Worm (Caenorhabditis elegans) whole organism, mixed stage, embryonic: Measurements from ENCODE around the gene F07A11.4.

ENCODE experiments used
- M03D4.4 ChIP-seq: sonication (generic microtip); optimal IDR thresholded peaks from 2 replicates; lab custom pipeline; 2017; ENCODE audit warnings: mild to moderate bottlenecking, missing genetic modification characterization, missing compliant biosample characterization
- bed-3 ChIP-seq: fragments of 200-800 bp; sonication (Bioruptor generic); optimal IDR thresholded peaks from 3 replicates; lab custom pipeline; 2018; ENCODE audit warnings: mild to moderate bottlenecking, missing genetic modification characterization, moderate library complexity, missing compliant biosample characterization
- ceh-39 ChIP-seq: fragments of 150-350 bp; optimal IDR thresholded peaks from 2 replicates; lab custom pipeline; 2014; ENCODE audit warnings: missing biosample characterization, missing genetic modification characterization
- ceh-83 ChIP-seq: fragments of 200-800 bp; sonication (Bioruptor generic); optimal IDR thresholded peaks from 2 replicates; lab custom pipeline; 2018; ENCODE audit warnings: mild to moderate bottlenecking, missing genetic modification characterization, missing compliant biosample characterization
- ces-1 ChIP-seq: fragments of 150-350 bp; optimal IDR thresholded peaks from 2 replicates; lab custom pipeline; 2014; ENCODE audit warnings: missing biosample characterization, missing genetic modification reagents, missing genetic modification characterization
- cnd-1 ChIP-seq: fragments of 200-800 bp; sonication (Bioruptor generic); optimal IDR thresholded peaks from 2 replicates; lab custom pipeline; 2018; ENCODE audit warnings: mild to moderate bottlenecking, missing genetic modification characterization, missing compliant biosample characterization
- drap-1 ChIP-seq: fragments of 200-800 bp; sonication (Bioruptor generic); optimal IDR thresholded peaks from 3 replicates; lab custom pipeline; 2018; ENCODE audit warnings: mild to moderate bottlenecking, missing genetic modification characterization, missing compliant biosample characterization
- elt-1 ChIP-seq: sonication (generic microtip); optimal IDR thresholded peaks from 2 replicates; lab custom pipeline; 2017; ENCODE audit warnings: missing genetic modification characterization, mild to moderate bottlenecking, missing compliant biosample characterization, antibody characterized with exemption, moderate library complexity, borderline replicate concordance; ENCODE audit not compliant: insufficient read depth
- elt-3 ChIP-seq: fragments of 150-350 bp; optimal IDR thresholded peaks from 2 replicates; lab custom pipeline; 2014; ENCODE audit warnings: missing biosample characterization, missing genetic modification characterization
- flh-1 ChIP-seq: fragments of 200-800 bp; sonication (Bioruptor generic); optimal IDR thresholded peaks from 2 replicates; lab custom pipeline; 2018; ENCODE audit warnings: mild to moderate bottlenecking, missing genetic modification characterization, moderate library complexity, missing compliant biosample characterization
- hlh-1 ChIP-seq: fragments of 150-350 bp; optimal IDR thresholded peaks from 2 replicates; lab custom pipeline; 2014; ENCODE audit warnings: missing biosample characterization, missing genetic modification reagents, missing genetic modification characterization
- lin-13 ChIP-seq: fragments of 150-350 bp; optimal IDR thresholded peaks from 2 replicates; lab custom pipeline; 2014; ENCODE audit warnings: missing biosample characterization, missing genetic modification characterization
- lin-32 ChIP-seq: fragments of 200-800 bp; sonication (Bioruptor generic); optimal IDR thresholded peaks from 2 replicates; lab custom pipeline; 2018; ENCODE audit warnings: mild to moderate bottlenecking, missing genetic modification characterization, missing compliant biosample characterization
- lsy-2 ChIP-seq: fragments of 150-350 bp; optimal IDR thresholded peaks from 2 replicates; lab custom pipeline; 2014; ENCODE audit warnings: missing biosample characterization, missing genetic modification characterization
- mab-5 ChIP-seq: fragments of 150-350 bp; optimal IDR thresholded peaks from 2 replicates; lab custom pipeline; 2014; ENCODE audit warnings: missing biosample characterization, missing genetic modification characterization
- mep-1 ChIP-seq: fragments of 150-350 bp; optimal IDR thresholded peaks from 2 replicates; lab custom pipeline; 2017; ENCODE audit warnings: missing biosample characterization, missing genetic modification reagents, missing genetic modification characterization, inconsistent platforms
- mls-2 ChIP-seq: sonication (generic microtip); optimal IDR thresholded peaks from 2 replicates; lab custom pipeline; 2016; ENCODE audit warnings: mild to moderate bottlenecking, missing genetic modification characterization, moderate library complexity, missing compliant biosample characterization
- nhr-12 ChIP-seq: fragments of 150-350 bp; optimal IDR thresholded peaks from 2 replicates; lab custom pipeline; 2014; ENCODE audit warnings: missing biosample characterization, missing genetic modification characterization
- nhr-2 ChIP-seq: fragments of 150-350 bp; optimal IDR thresholded peaks from 2 replicates; lab custom pipeline; 2014; ENCODE audit warnings: missing biosample characterization, missing genetic modification characterization
- nhr-237 ChIP-seq: fragments of 150-350 bp; optimal IDR thresholded peaks from 2 replicates; lab custom pipeline; 2014; ENCODE audit warnings: missing biosample characterization, missing genetic modification characterization
- nhr-76 ChIP-seq: sonication (generic microtip); optimal IDR thresholded peaks from 2 replicates; lab custom pipeline; 2017; ENCODE audit warnings: missing biosample characterization, missing genetic modification characterization
- pha-4 ChIP-seq: fragments of 150-350 bp; optimal IDR thresholded peaks from 2 replicates; lab custom pipeline; 2018; ENCODE audit warnings: missing biosample characterization, missing genetic modification reagents, missing genetic modification characterization
- sem-2 ChIP-seq: fragments of 200-800 bp; sonication (Bioruptor generic); optimal IDR thresholded peaks from 2 replicates; lab custom pipeline; 2018; ENCODE audit warnings: mild to moderate bottlenecking, missing genetic modification characterization, missing compliant biosample characterization
- snpc-4 ChIP-seq: fragments of 150-350 bp; optimal IDR thresholded peaks from 2 replicates; lab custom pipeline; 2014; ENCODE audit warnings: missing biosample characterization, missing genetic modification characterization
- sptf-1 ChIP-seq: sonication (generic microtip); optimal IDR thresholded peaks from 2 replicates; lab custom pipeline; 2017; ENCODE audit warnings: mild to moderate bottlenecking, missing genetic modification characterization, moderate library complexity, missing compliant biosample characterization
- tbx-8 ChIP-seq: fragments of 200-800 bp; sonication (Bioruptor generic); optimal IDR thresholded peaks from 2 replicates; lab custom pipeline; 2018; ENCODE audit warnings: mild to moderate bottlenecking, missing genetic modification characterization, moderate library complexity, missing compliant biosample characterization
- unc-120 ChIP-seq: sonication (generic microtip); optimal IDR thresholded peaks from 2 replicates; lab custom pipeline; 2017; ENCODE audit warnings: missing genetic modification characterization, missing compliant biosample characterization; ENCODE audit not compliant: poor library complexity, severe bottlenecking
- unc-39 ChIP-seq: fragments of 150-350 bp; optimal IDR thresholded peaks from 2 replicates; lab custom pipeline; 2014; ENCODE audit warnings: missing biosample characterization, missing genetic modification characterization
- unc-62 ChIP-seq: fragments of 150-350 bp; optimal IDR thresholded peaks from 2 replicates; lab custom pipeline; 2014; ENCODE audit warnings: missing biosample characterization, missing genetic modification reagents, missing genetic modification characterization
- zip-8 ChIP-seq: fragments of 150-350 bp; optimal IDR thresholded peaks from 2 replicates; lab custom pipeline; 2014; ENCODE audit warnings: missing biosample characterization, missing genetic modification characterization
- ztf-11 ChIP-seq: fragments of 150-350 bp; optimal IDR thresholded peaks from 2 replicates; lab custom pipeline; 2014; ENCODE audit warnings: missing biosample characterization, missing genetic modification characterization

The F07A11.4 gene

DNA sequence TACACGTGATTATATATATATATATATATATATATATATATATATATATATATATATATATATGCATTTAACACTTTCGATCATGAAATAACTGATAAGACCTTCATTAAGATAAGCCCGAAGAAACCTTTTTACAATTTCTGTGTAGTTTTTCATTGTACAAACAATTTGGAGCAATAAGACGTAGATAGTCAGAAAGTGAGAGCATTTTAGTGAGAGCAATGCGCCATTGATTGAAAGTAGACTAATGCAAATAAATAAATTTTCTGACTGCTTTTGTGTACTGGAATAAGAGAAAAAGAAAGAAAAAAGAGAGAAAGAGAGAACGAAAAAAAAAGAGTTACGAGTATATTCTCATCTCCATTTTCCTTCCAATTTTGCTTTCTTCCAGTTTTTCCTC lies 3.8 kb downstream of the F07A11.4 start:
- TF ChIP-seq unc-120 (tag; lab: Kevin White, UChicago) = no peak
- TF ChIP-seq mls-2 = no peak
- TF ChIP-seq unc-62 (GFP tag; lab: Kevin White, UChicago) = no peak
- no peak for TF ChIP-seq nhr-12 (tag; lab: Kevin White, UChicago)
- no peak for TF ChIP-seq sptf-1 (tag; lab: Kevin White, UChicago)
- TF ChIP-seq nhr-237 = no peak
- no peak for TF ChIP-seq pha-4 (tag; lab: Kevin White, UChicago)
- no peak for TF ChIP-seq snpc-4 (tag; lab: Kevin White, UChicago)
- no peak for TF ChIP-seq cnd-1 (tag; lab: Kevin White, UChicago)
- TF ChIP-seq ceh-83 (GFP tag; lab: Kevin White, UChicago) = no peak
- no peak for TF ChIP-seq ztf-11 (tag; lab: Kevin White, UChicago)
- TF ChIP-seq ces-1 (GFP tag; lab: Kevin White, UChicago) = no peak
- TF ChIP-seq bed-3 (GFP tag; lab: Kevin White, UChicago) = no peak

DNA sequence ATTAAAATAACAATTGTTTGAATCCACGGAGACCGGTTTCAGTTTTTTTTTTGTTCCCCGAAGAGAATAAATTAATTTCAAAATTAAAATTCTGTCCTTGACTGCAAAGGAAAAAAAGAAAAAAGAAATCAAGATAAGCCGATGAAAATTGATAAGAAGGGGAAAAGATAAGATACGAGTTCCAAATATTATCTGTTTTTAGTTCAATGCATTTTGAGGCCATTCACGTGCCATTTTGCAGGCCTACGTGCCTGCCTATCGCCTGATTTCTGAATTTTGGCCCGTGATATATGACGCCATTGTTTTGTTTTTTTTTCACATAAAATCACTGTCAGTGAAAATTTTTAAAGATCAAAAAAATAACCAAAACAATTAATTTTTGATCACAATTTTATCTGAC lies 10.7 kb downstream of the F07A11.4 start:
- TF ChIP-seq pha-4 (tag; lab: Kevin White, UChicago) (no peak), elt-1 (tag; lab: Kevin White, UChicago) (peak; percentile 67), bed-3 (GFP tag; lab: Kevin White, UChicago) (no peak), nhr-76 (no peak), elt-3 (tag; lab: Kevin White, UChicago) (peak; percentile 26)

ce11 chrII:11612034-11612723 lies 11.4 kb downstream of the F07A11.4 start, which contains the start of gene F07A11.5:
Gene F07A11.5 (plus strand): TSS chrII:11612300.
- TF ChIP-seq nhr-2 (no peak), zip-8 (tag; lab: Kevin White, UChicago) (no peak)

- TF ChIP-seq hlh-1 (tag; lab: Kevin White, UChicago) (no peak), ces-1 (GFP tag; lab: Kevin White, UChicago) (peak; percentile 14), ceh-83 (GFP tag; lab: Kevin White, UChicago) (peak; percentile 35), nhr-76 (no peak)
- TF ChIP-seq, all 35 proteins: peak for 2
These were observed 13.5 kb downstream of the F07A11.4 start for ce11 chrII:11614103-11614857.

- TF ChIP-seq M03D4.4 (tag; lab: Kevin White, UChicago) = no peak
- TF ChIP-seq drap-1 (GFP tag; lab: Kevin White, UChicago) = no peak
- TF ChIP-seq nhr-12 (tag; lab: Kevin White, UChicago) = no peak
- TF ChIP-seq bed-3 (GFP tag; lab: Kevin White, UChicago) = no peak
- no peak for TF ChIP-seq lsy-2 (tag; lab: Kevin White, UChicago)
- TF ChIP-seq ztf-11 (tag; lab: Kevin White, UChicago) = no peak
- TF ChIP-seq lin-13 (tag; lab: Kevin White, UChicago) = no peak
- TF ChIP-seq mep-1 = no peak
- no peak for TF ChIP-seq unc-120 (tag; lab: Kevin White, UChicago)
- no peak for TF ChIP-seq mab-5 (tag; lab: Kevin White, UChicago)
- no peak for TF ChIP-seq tbx-8
- TF ChIP-seq lin-32 = no peak
- TF ChIP-seq nhr-76 = no peak
These were observed 15.6 kb downstream of the F07A11.4 start for ce11 chrII:11616333-11616942.

DNA sequence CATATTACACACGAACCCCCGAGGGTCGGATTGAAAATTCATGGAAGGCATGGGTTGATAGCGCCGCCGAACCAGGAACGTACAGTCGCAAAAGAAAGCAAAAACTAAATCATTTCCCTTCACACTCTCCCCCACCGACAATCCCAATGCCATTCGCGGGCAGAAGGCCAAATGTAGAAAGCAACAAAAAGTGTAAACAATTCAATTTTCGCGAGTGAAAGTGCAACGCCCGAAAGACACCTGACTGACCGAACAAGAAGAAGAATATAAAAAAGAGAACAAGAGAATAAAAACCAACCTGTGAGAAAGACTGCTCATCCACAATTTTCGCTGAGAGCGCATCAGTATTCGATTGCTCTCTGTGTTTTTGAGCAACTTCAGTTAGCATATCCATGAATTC lies 16.9 kb downstream of the F07A11.4 start:
- TF ChIP-seq ztf-11 (tag; lab: Kevin White, UChicago) (no peak), unc-39 (tag; lab: Kevin White, UChicago) (no peak), pha-4 (tag; lab: Kevin White, UChicago) (no peak), flh-1 (no peak), hlh-1 (tag; lab: Kevin White, UChicago) (no peak), ceh-39 (tag; lab: Kevin White, UChicago) (no peak), snpc-4 (tag; lab: Kevin White, UChicago) (no peak), cnd-1 (tag; lab: Kevin White, UChicago) (no peak), sem-2 (GFP tag; lab: Kevin White, UChicago) (no peak), nhr-2 (no peak), sptf-1 (tag; lab: Kevin White, UChicago) (no peak)
